Fruit fly (Drosophila melanogaster) whole organism, embryonic: ENCODE measurements around the gene CG9389.

Experiments
- ATbp ChIP-seq: fragments of 200-800 bp; sonication (Bioruptor generic); optimal IDR thresholded peaks from 2 replicates; lab custom pipeline; 2017; ENCODE audit warnings: missing biosample characterization, mild to moderate bottlenecking, missing genetic modification characterization, missing genetic modification reagents
- Aef1 ChIP-seq: fragments of 200-800 bp; sonication (Bioruptor generic); IDR thresholded peaks from 3 replicates; pipeline ENCODE4 v1.3.6; 2022; ENCODE audit warnings: missing biosample characterization, missing genetic modification characterization
- Atf3 ChIP-seq: fragments of 200-800 bp; sonication (Bioruptor generic); optimal IDR thresholded peaks from 3 replicates; lab custom pipeline; 2016; ENCODE audit warnings: missing biosample characterization, missing genetic modification characterization
- CG10274 ChIP-seq: fragments of 200-800 bp; sonication (Bioruptor generic); optimal IDR thresholded peaks from 3 replicates; lab custom pipeline; 2017; ENCODE audit warnings: missing biosample characterization, mild to moderate bottlenecking, missing genetic modification characterization
- CG10321 ChIP-seq: fragments of 200-800 bp; sonication (Bioruptor generic); IDR thresholded peaks from 2 replicates; pipeline ENCODE4 v1.3.6; 2022; ENCODE audit warnings: missing biosample characterization, missing genetic modification characterization
- CG12155 ChIP-seq: fragments of 200-800 bp; sonication (Bioruptor generic); optimal IDR thresholded peaks from 3 replicates; lab custom pipeline; 2016; ENCODE audit warnings: missing biosample characterization, missing genetic modification characterization
- CG15479 ChIP-seq: fragments of 200-800 bp; sonication (Bioruptor generic); optimal IDR thresholded peaks from 3 replicates; lab custom pipeline; 2019; ENCODE audit warnings: missing biosample characterization, mild to moderate bottlenecking, missing genetic modification characterization, moderate library complexity
- CG16813 ChIP-seq: fragments of 200-800 bp; sonication (Bioruptor generic); IDR thresholded peaks from 3 replicates; pipeline ENCODE4 v1.3.6; 2022; ENCODE audit warnings: missing biosample characterization, missing genetic modification characterization; ENCODE audit not compliant: partially characterized antibody
- CG17802 ChIP-seq: fragments of 200-800 bp; sonication (Bioruptor generic); optimal IDR thresholded peaks from 2 replicates; lab custom pipeline; 2018; ENCODE audit warnings: missing biosample characterization, mild to moderate bottlenecking, missing genetic modification characterization, moderate library complexity
- CG17829 ChIP-seq: fragments of 200-800 bp; optimal IDR thresholded peaks from 2 replicates; lab custom pipeline; 2019; ENCODE audit warnings: missing biosample characterization, mild to moderate bottlenecking, missing genetic modification characterization, moderate library complexity
- CG1832 ChIP-seq: fragments of 200-800 bp; sonication (Bioruptor generic); optimal IDR thresholded peaks from 2 replicates; lab custom pipeline; 2017; ENCODE audit warnings: missing biosample characterization, mild to moderate bottlenecking, missing genetic modification characterization, inconsistent platforms
- CG31224 ChIP-seq: fragments of 200-800 bp; sonication (Bioruptor generic); IDR thresholded peaks from 2 replicates; pipeline ENCODE4 v1.3.6; 2022; ENCODE audit warnings: missing biosample characterization, missing genetic modification characterization
- CG32772 ChIP-seq: fragments of 200-800 bp; sonication (Bioruptor generic); IDR thresholded peaks from 2 replicates; pipeline ENCODE4 v1.3.6; 2022; ENCODE audit warnings: missing biosample characterization, missing genetic modification characterization
- CG3407 ChIP-seq: fragments of 200-800 bp; sonication (Bioruptor generic); optimal IDR thresholded peaks from 2 replicates; lab custom pipeline; 2018; ENCODE audit warnings: missing biosample characterization, mild to moderate bottlenecking, missing genetic modification characterization
- CG5180 ChIP-seq: fragments of 200-800 bp; sonication (Bioruptor generic); optimal IDR thresholded peaks from 3 replicates; lab custom pipeline; 2017; ENCODE audit warnings: missing biosample characterization, missing genetic modification characterization, mild to moderate bottlenecking, moderate library complexity, missing genetic modification reagents
- CG6683 ChIP-seq: fragments of 200-800 bp; sonication (Bioruptor generic); optimal IDR thresholded peaks from 2 replicates; lab custom pipeline; 2017; ENCODE audit warnings: missing biosample characterization, mild to moderate bottlenecking, missing genetic modification characterization, missing genetic modification reagents
- CG9797 ChIP-seq: fragments of 200-800 bp; sonication (Bioruptor generic); optimal IDR thresholded peaks from 3 replicates; lab custom pipeline; 2018; ENCODE audit warnings: missing biosample characterization, mild to moderate bottlenecking, missing genetic modification characterization
- Dbx ChIP-seq: fragments of 200-800 bp; sonication (Bioruptor generic); IDR thresholded peaks from 3 replicates; pipeline ENCODE4 v1.3.6; 2022; ENCODE audit warnings: missing biosample characterization, missing genetic modification characterization
- E2f2 ChIP-seq: fragments of 200-800 bp; sonication (Bioruptor generic); IDR thresholded peaks from 2 replicates; pipeline ENCODE4 v1.3.6; 2022; ENCODE audit warnings: missing biosample characterization, missing genetic modification characterization
- H15 ChIP-seq: fragments of 200-800 bp; sonication (Bioruptor generic); IDR thresholded peaks from 3 replicates; pipeline ENCODE4 v1.3.6; 2022; ENCODE audit warnings: missing biosample characterization, missing genetic modification characterization
- HmgD ChIP-seq: fragments of 200-800 bp; sonication (Bioruptor generic); optimal IDR thresholded peaks from 3 replicates; lab custom pipeline; 2016; ENCODE audit warnings: missing biosample characterization, missing genetic modification characterization
- Neu2 ChIP-seq: fragments of 200-800 bp; sonication (Bioruptor generic); optimal IDR thresholded peaks from 3 replicates; lab custom pipeline; 2016; ENCODE audit warnings: missing biosample characterization, missing genetic modification characterization, borderline replicate concordance
- Nf-YC ChIP-seq: fragments of 200-800 bp; optimal IDR thresholded peaks from 3 replicates; lab custom pipeline; 2019; ENCODE audit warnings: missing biosample characterization, mild to moderate bottlenecking, missing genetic modification characterization, moderate library complexity
- NfI ChIP-seq: fragments of 200-800 bp; sonication (Bioruptor generic); optimal IDR thresholded peaks from 3 replicates; lab custom pipeline; 2018; ENCODE audit warnings: missing biosample characterization, mild to moderate bottlenecking, missing genetic modification characterization, moderate library complexity
- Pdp1 ChIP-seq, 2 experiments: fragments of 200-800 bp; sonication (Bioruptor generic); optimal IDR thresholded peaks; 3 replicates each; lab custom pipeline; 2016; ENCODE audit warnings: missing biosample characterization in 2 of 2, missing genetic modification characterization in 2 of 2, mild to moderate bottlenecking in 1 of 2, moderate library complexity in 1 of 2
- Usf ChIP-seq: fragments of 200-800 bp; sonication (Bioruptor generic); optimal IDR thresholded peaks from 2 replicates; lab custom pipeline; 2017; ENCODE audit warnings: missing genotype, missing biosample characterization, missing genetic modification characterization
- ase ChIP-seq: fragments of 200-800 bp; sonication (Bioruptor generic); IDR thresholded peaks from 3 replicates; pipeline ENCODE4 v1.3.6; 2022; ENCODE audit warnings: missing biosample characterization, missing genetic modification characterization
- crc ChIP-seq: fragments of 200-800 bp; sonication (Bioruptor generic); optimal IDR thresholded peaks from 2 replicates; lab custom pipeline; 2016; ENCODE audit warnings: missing biosample characterization, missing genetic modification characterization
- danr ChIP-seq: fragments of 200-800 bp; sonication (Bioruptor generic); IDR thresholded peaks from 2 replicates; pipeline ENCODE4 v1.3.6; 2022; ENCODE audit warnings: missing biosample characterization, missing genetic modification characterization
- ems ChIP-seq: fragments of 200-800 bp; sonication (Bioruptor generic); optimal IDR thresholded peaks from 3 replicates; lab custom pipeline; 2016; ENCODE audit warnings: missing biosample characterization, missing genetic modification characterization
- gem ChIP-seq: fragments of 200-800 bp; sonication (Bioruptor generic); optimal IDR thresholded peaks from 2 replicates; lab custom pipeline; 2019; ENCODE audit warnings: missing biosample characterization, mild to moderate bottlenecking, missing genetic modification characterization, moderate library complexity
- her ChIP-seq: fragments of 200-800 bp; sonication (Bioruptor generic); optimal IDR thresholded peaks from 2 replicates; lab custom pipeline; 2016; ENCODE audit warnings: missing biosample characterization, missing genetic modification characterization
- inv ChIP-seq: fragments of 200-800 bp; sonication (Bioruptor generic); IDR thresholded peaks from 2 replicates; pipeline ENCODE4 v1.3.6; 2022; ENCODE audit warnings: missing biosample characterization, missing genetic modification characterization; ENCODE audit not compliant: partially characterized antibody
- jigr1 ChIP-seq: fragments of 200-800 bp; sonication (Bioruptor generic); IDR thresholded peaks from 3 replicates; pipeline ENCODE4 v1.3.6; 2022; ENCODE audit warnings: missing biosample characterization, missing genetic modification characterization
- kah ChIP-seq: fragments of 200-800 bp; sonication (Bioruptor generic); optimal IDR thresholded peaks from 2 replicates; lab custom pipeline; 2018; ENCODE audit warnings: missing biosample characterization, mild to moderate bottlenecking, missing genetic modification characterization
- kay ChIP-seq: fragments of 200-800 bp; sonication (Bioruptor generic); optimal IDR thresholded peaks from 2 replicates; lab custom pipeline; 2016; ENCODE audit warnings: missing biosample characterization, missing genetic modification characterization
- ken ChIP-seq: fragments of 200-800 bp; sonication (Bioruptor generic); IDR thresholded peaks from 3 replicates; pipeline ENCODE4 v1.3.6; 2022; ENCODE audit warnings: missing biosample characterization, missing genetic modification characterization
- nmo ChIP-seq: fragments of 200-800 bp; sonication (Bioruptor generic); optimal IDR thresholded peaks from 2 replicates; lab custom pipeline; 2018; ENCODE audit warnings: missing biosample characterization, mild to moderate bottlenecking, missing genetic modification characterization, moderate library complexity
- odd ChIP-seq: fragments of 200-800 bp; sonication (Bioruptor generic); optimal IDR thresholded peaks from 2 replicates; lab custom pipeline; 2017; ENCODE audit warnings: missing biosample characterization, mild to moderate bottlenecking, missing genetic modification characterization
- p53 ChIP-seq: fragments of 200-800 bp; sonication (Bioruptor generic); optimal IDR thresholded peaks from 2 replicates; lab custom pipeline; 2016; ENCODE audit warnings: missing biosample characterization, missing genetic modification characterization
- pita ChIP-seq: fragments of 200-800 bp; sonication (Bioruptor generic); optimal IDR thresholded peaks from 2 replicates; lab custom pipeline; 2017; ENCODE audit warnings: missing biosample characterization, mild to moderate bottlenecking, missing genetic modification characterization
- prd ChIP-seq, 3 experiments: fragments of >200 bp in 2 of 3; fragments of 200-800 bp in 1 of 3; sonication (Bioruptor generic) in 1 of 3; optimal IDR thresholded peaks in 2 of 3; IDR thresholded peaks in 1 of 3; 2 replicates in 2 of 3; 3 replicates in 1 of 3; pipeline versions ENCODE4 v1.3.6 to Lab custom; 2017 to 2022; ENCODE audit warnings: missing biosample characterization in 1 of 3, missing genetic modification characterization in 1 of 3
- pzg ChIP-seq: fragments of 200-800 bp; sonication (Bioruptor generic); optimal IDR thresholded peaks from 3 replicates; lab custom pipeline; 2018; ENCODE audit warnings: missing biosample characterization, mild to moderate bottlenecking, missing genetic modification characterization, moderate library complexity
- sima ChIP-seq: fragments of 200-800 bp; sonication (Bioruptor generic); optimal IDR thresholded peaks from 2 replicates; lab custom pipeline; 2016; ENCODE audit warnings: missing biosample characterization, missing genetic modification characterization
- sisA ChIP-seq: fragments of 200-800 bp; sonication (Bioruptor generic); IDR thresholded peaks from 2 replicates; pipeline ENCODE4 v1.3.6; 2022; ENCODE audit warnings: missing biosample characterization, missing genetic modification characterization
- sob ChIP-seq: fragments of 200-800 bp; sonication (Bioruptor generic); IDR thresholded peaks from 2 replicates; pipeline ENCODE4 v1.3.6; 2022; ENCODE audit warnings: missing biosample characterization, missing genetic modification characterization
- ssp ChIP-seq: fragments of 200-800 bp; sonication (Bioruptor generic); IDR thresholded peaks from 2 replicates; pipeline ENCODE4 v1.3.6; 2022; ENCODE audit warnings: missing biosample characterization, missing genetic modification characterization
- tgo ChIP-seq: fragments of 200-800 bp; sonication (Bioruptor generic); IDR thresholded peaks from 3 replicates; pipeline ENCODE4 v1.3.6; 2022; ENCODE audit warnings: missing biosample characterization, missing genetic modification characterization
- ttk ChIP-seq: fragments of 200-800 bp; sonication (Bioruptor generic); IDR thresholded peaks from 2 replicates; pipeline ENCODE4 v2.1.2; 2022; ENCODE audit warnings: missing biosample characterization, missing genetic modification characterization
- unpg ChIP-seq: fragments of 200-800 bp; sonication (Bioruptor generic); optimal IDR thresholded peaks from 3 replicates; lab custom pipeline; 2018; ENCODE audit warnings: missing biosample characterization, mild to moderate bottlenecking, missing genetic modification characterization, moderate library complexity
- yki ChIP-seq: fragments of >200 bp; optimal IDR thresholded peaks from 3 replicates; lab custom pipeline; 2018

The CG9389 gene

dm6 chr3L:21304400-21304799, 34.0 kb upstream of the CG9389 start, which contains the start of the genes CG11309 and CG7632 (continued):
- TF ChIP-seq inv (GFP tag; lab: Robert Waterston, UW): no peak
- peak; percentile 97 for TF ChIP-seq ase (GFP tag; lab: Robert Waterston, UW)
- peak; percentile 97 for TF ChIP-seq ken
- peak; percentile 100 for TF ChIP-seq unpg (GFP tag; lab: Kevin White, UChicago)
- peak; percentile 97 for TF ChIP-seq CG12155
- peak; percentile 94 for TF ChIP-seq Aef1
- TF ChIP-seq p53 (GFP tag; lab: Kevin White, UChicago): peak; percentile 95
- peak; percentile 96 for TF ChIP-seq Neu2
- peak; percentile 98 for TF ChIP-seq sob (GFP tag; lab: Robert Waterston, UW)
- TF ChIP-seq CG17829: peak; percentile 100
- TF ChIP-seq CG3407: peak; percentile 98
- TF ChIP-seq odd: peak; percentile 99
- TF ChIP-seq nmo (GFP tag; lab: Kevin White, UChicago): peak; percentile 100
- TF ChIP-seq Dbx (GFP tag; lab: Robert Waterston, UW): peak; percentile 98
- peak; percentile 96 for TF ChIP-seq Usf (GFP tag; lab: Kevin White, UChicago)
- TF ChIP-seq E2f2 (GFP tag; lab: Robert Waterston, UW): peak; percentile 87
- TF ChIP-seq ttk (GFP tag; lab: Robert Waterston, UW): peak; percentile 97
- peak; percentile 74 for TF ChIP-seq CG9797 (GFP tag; lab: Kevin White, UChicago)
- peak; percentile 94 for TF ChIP-seq CG5180
- peak; percentile 97 for TF ChIP-seq Atf3 (GFP tag; lab: Kevin White, UChicago)
- peak; percentile 67 for TF ChIP-seq pzg
- TF ChIP-seq CG10321 (GFP tag; lab: Robert Waterston, UW): peak; percentile 81
- peak; percentile 93 for TF ChIP-seq CG32772 (GFP tag; lab: Robert Waterston, UW)
- TF ChIP-seq tgo: peak; percentile 97
- peak; percentile 97 for TF ChIP-seq kay (GFP tag; lab: Kevin White, UChicago)
- TF ChIP-seq ems (GFP tag; lab: Kevin White, UChicago): peak; percentile 99
- peak; percentile 99 for TF ChIP-seq ATbp
- TF ChIP-seq H15 (GFP tag; lab: Robert Waterston, UW): peak; percentile 96
- no peak for TF ChIP-seq pita (GFP tag; lab: Kevin White, UChicago)
- TF ChIP-seq Nf-YC (tag; lab: Kevin White, UChicago): peak; percentile 96
- peak; percentile 99 for TF ChIP-seq kah (GFP tag; lab: Kevin White, UChicago)
- peak; percentile 98 for TF ChIP-seq crc
- TF ChIP-seq CG16813 (GFP tag; lab: Robert Waterston, UW): peak; percentile 10; the same call in 1 of the 3 replicates
- TF ChIP-seq her (GFP tag; lab: Kevin White, UChicago): peak; percentile 97
- TF ChIP-seq danr (GFP tag; lab: Robert Waterston, UW): peak; percentile 88
- TF ChIP-seq CG10274 (GFP tag; lab: Kevin White, UChicago): peak; percentile 94
- TF ChIP-seq prd (optimal IDR thresholded peaks at IDR 0.05; lab: Kevin White, UChicago): no peak
- peak; percentile 97 for TF ChIP-seq prd (GFP tag; IDR thresholded peaks at IDR 0.05; lab: Robert Waterston, UW)
- TF ChIP-seq gem: peak; percentile 100
- TF ChIP-seq CG6683 (GFP tag; lab: Kevin White, UChicago): peak; percentile 99
- TF ChIP-seq CG15479 (GFP tag; lab: Kevin White, UChicago): peak; percentile 81
- no peak for TF ChIP-seq CG1832 (GFP tag; lab: Kevin White, UChicago)
- TF ChIP-seq sisA: peak; percentile 92
- peak; percentile 98 for TF ChIP-seq Pdp1 (GFP tag; optimal IDR thresholded peaks at IDR 0.05; lab: Kevin White, UChicago)
- peak; percentile 57 for TF ChIP-seq yki (lab: Kevin White, UChicago)
- peak; percentile 75; the same call in 2 of the 3 replicates for TF ChIP-seq jigr1 (GFP tag; lab: Robert Waterston, UW)
- peak; percentile 93 for TF ChIP-seq CG17802 (tag; lab: Kevin White, UChicago)
- TF ChIP-seq CG31224 (GFP tag; lab: Robert Waterston, UW): peak; percentile 95
- peak; percentile 97 for TF ChIP-seq HmgD (GFP tag; lab: Kevin White, UChicago)
- peak; percentile 98 for TF ChIP-seq sima (GFP tag; lab: Kevin White, UChicago)
- TF ChIP-seq ssp (GFP tag; lab: Robert Waterston, UW): peak; percentile 82
- peak; percentile 99 for TF ChIP-seq NfI (GFP tag; lab: Kevin White, UChicago)
